Fruit fly (Drosophila melanogaster) whole organism, embryonic: Measurements from ENCODE around the gene crq.

Source experiments
- Aef1 ChIP-seq: fragments of 200-800 bp; sonication (Bioruptor generic); IDR thresholded peaks from 3 replicates; pipeline ENCODE4 v1.3.6; 2022; ENCODE audit warnings: missing biosample characterization, missing genetic modification characterization
- CG10654 ChIP-seq: fragments of 200-800 bp; sonication (Bioruptor generic); optimal IDR thresholded peaks from 2 replicates; lab custom pipeline; 2016; ENCODE audit warnings: missing biosample characterization, missing genetic modification characterization
- CG11695 ChIP-seq: fragments of 200-800 bp; sonication (Bioruptor generic); IDR thresholded peaks from 3 replicates; pipeline ENCODE4 v1.3.6; 2022; ENCODE audit warnings: missing biosample characterization, missing genetic modification characterization
- CG12299 ChIP-seq: fragments of 200-800 bp; sonication (Bioruptor generic); optimal IDR thresholded peaks from 2 replicates; lab custom pipeline; 2018; ENCODE audit warnings: missing biosample characterization, mild to moderate bottlenecking, missing genetic modification characterization
- CG13123 ChIP-seq: fragments of 200-800 bp; sonication (Bioruptor generic); optimal IDR thresholded peaks from 2 replicates; lab custom pipeline; 2016; ENCODE audit warnings: missing biosample characterization, missing genetic modification characterization
- CG13296 ChIP-seq: fragments of 200-800 bp; sonication (Bioruptor generic); optimal IDR thresholded peaks from 3 replicates; lab custom pipeline; 2018; ENCODE audit warnings: missing biosample characterization, mild to moderate bottlenecking, missing genetic modification characterization
- CG1647 ChIP-seq: fragments of 200-800 bp; sonication (Bioruptor generic); optimal IDR thresholded peaks from 3 replicates; lab custom pipeline; 2016; ENCODE audit warnings: missing biosample characterization, missing genetic modification characterization
- CG17359 ChIP-seq: fragments of 200-800 bp; sonication (Bioruptor generic); optimal IDR thresholded peaks from 3 replicates; lab custom pipeline; 2018; ENCODE audit warnings: missing biosample characterization, mild to moderate bottlenecking, missing genetic modification characterization, moderate library complexity
- CG18262 ChIP-seq: fragments of 200-800 bp; optimal IDR thresholded peaks from 3 replicates; lab custom pipeline; 2019; ENCODE audit warnings: missing biosample characterization, mild to moderate bottlenecking, missing genetic modification characterization, moderate library complexity
- CG2116 ChIP-seq: fragments of 200-800 bp; sonication (Bioruptor generic); optimal IDR thresholded peaks from 3 replicates; lab custom pipeline; 2018; ENCODE audit warnings: missing biosample characterization, mild to moderate bottlenecking, missing genetic modification characterization
- CG2129 ChIP-seq: fragments of 200-800 bp; sonication (Bioruptor generic); IDR thresholded peaks from 2 replicates; pipeline ENCODE4 v1.3.6; 2022; ENCODE audit warnings: missing biosample characterization, missing genetic modification characterization; ENCODE audit not compliant: partially characterized antibody
- CG3838 ChIP-seq: fragments of 200-800 bp; sonication (Bioruptor generic); optimal IDR thresholded peaks from 3 replicates; lab custom pipeline; 2016; ENCODE audit warnings: missing biosample characterization, missing genetic modification characterization
- CG4282 ChIP-seq: fragments of 200-800 bp; sonication (Bioruptor generic); optimal IDR thresholded peaks from 2 replicates; lab custom pipeline; 2016; ENCODE audit warnings: missing biosample characterization, missing genetic modification characterization
- CG4820 ChIP-seq: fragments of 200-800 bp; sonication (Bioruptor generic); optimal IDR thresholded peaks from 3 replicates; lab custom pipeline; 2016; ENCODE audit warnings: missing biosample characterization, missing genetic modification characterization
- CG4854 ChIP-seq: fragments of 200-800 bp; sonication (Bioruptor generic); optimal IDR thresholded peaks from 2 replicates; lab custom pipeline; 2016; ENCODE audit warnings: missing biosample characterization, missing genetic modification characterization, inconsistent platforms
- CG6791 ChIP-seq: fragments of 200-800 bp; sonication (Bioruptor generic); IDR thresholded peaks from 3 replicates; pipeline ENCODE4 v1.3.6; 2022; ENCODE audit warnings: missing biosample characterization, missing genetic modification characterization; ENCODE audit not compliant: partially characterized antibody
- CG8765 ChIP-seq: fragments of 200-800 bp; sonication (Bioruptor generic); IDR thresholded peaks from 2 replicates; pipeline ENCODE4 v1.3.6; 2022; ENCODE audit warnings: missing biosample characterization, missing genetic modification characterization
- CG8924 ChIP-seq: fragments of 200-800 bp; optimal IDR thresholded peaks from 3 replicates; lab custom pipeline; 2019; ENCODE audit warnings: missing biosample characterization, mild to moderate bottlenecking, missing genetic modification characterization, moderate library complexity
- CG9876 ChIP-seq: fragments of 200-800 bp; sonication (Bioruptor generic); optimal IDR thresholded peaks from 2 replicates; lab custom pipeline; 2016; ENCODE audit warnings: missing biosample characterization, missing genetic modification characterization
- D ChIP-seq, 2 experiments: fragments of 200-800 bp in 1 of 2; fragments of >200 bp in 1 of 2; sonication (Bioruptor generic) in 1 of 2; optimal IDR thresholded peaks; 2 replicates in 1 of 2; 3 replicates in 1 of 2; lab custom pipeline; 2017; ENCODE audit warnings: mild to moderate bottlenecking in 1 of 2, missing biosample characterization in 1 of 2, missing genetic modification characterization in 1 of 2, missing genetic modification reagents in 1 of 2
- Dref ChIP-seq: fragments of 200-800 bp; sonication (Bioruptor generic); IDR thresholded peaks from 2 replicates; pipeline ENCODE4 v1.3.6; 2022; ENCODE audit warnings: missing biosample characterization, missing genetic modification characterization
- Hr3 ChIP-seq: fragments of 200-800 bp; sonication (Bioruptor generic); optimal IDR thresholded peaks from 3 replicates; lab custom pipeline; 2016; ENCODE audit warnings: missing biosample characterization, missing genetic modification characterization
- Kr ChIP-seq: fragments of 200-800 bp; sonication (Bioruptor generic); optimal IDR thresholded peaks from 2 replicates; lab custom pipeline; 2017; ENCODE audit warnings: missing biosample characterization, mild to moderate bottlenecking, missing genetic modification characterization
- Lhr ChIP-seq: fragments of 200-800 bp; sonication (Bioruptor generic); optimal IDR thresholded peaks from 3 replicates; lab custom pipeline; 2017; ENCODE audit warnings: mild to moderate bottlenecking, missing biosample characterization, missing genetic modification reagents, missing genetic modification characterization
- Lim3 ChIP-seq: fragments of 200-800 bp; sonication (Bioruptor generic); IDR thresholded peaks from 2 replicates; pipeline ENCODE4 v1.3.6; 2022; ENCODE audit warnings: missing biosample characterization, missing genetic modification characterization
- Mad ChIP-seq: fragments of 200-800 bp; sonication (Bioruptor generic); optimal IDR thresholded peaks from 2 replicates; lab custom pipeline; 2016; ENCODE audit warnings: missing biosample characterization, missing genetic modification characterization
- Nf-YA ChIP-seq: fragments of 200-800 bp; sonication (Bioruptor generic); IDR thresholded peaks from 2 replicates; pipeline ENCODE4 v1.3.6; 2022; ENCODE audit warnings: missing biosample characterization, missing genetic modification characterization
- NfI ChIP-seq: fragments of 200-800 bp; sonication (Bioruptor generic); optimal IDR thresholded peaks from 3 replicates; lab custom pipeline; 2018; ENCODE audit warnings: missing biosample characterization, mild to moderate bottlenecking, missing genetic modification characterization, moderate library complexity
- Opbp ChIP-seq: fragments of 200-800 bp; sonication (Bioruptor generic); IDR thresholded peaks from 3 replicates; pipeline ENCODE4 v1.3.6; 2022; ENCODE audit warnings: missing biosample characterization, missing genetic modification characterization; ENCODE audit not compliant: partially characterized antibody
- Scr ChIP-seq: fragments of 200-800 bp; sonication (Bioruptor generic); IDR thresholded peaks from 2 replicates; pipeline ENCODE4 v1.3.6; 2022; ENCODE audit warnings: missing biosample characterization, missing genetic modification characterization; ENCODE audit not compliant: partially characterized antibody
- Sry-δ ChIP-seq: fragments of 200-800 bp; sonication (Bioruptor generic); optimal IDR thresholded peaks from 2 replicates; lab custom pipeline; 2016; ENCODE audit warnings: missing biosample characterization, missing genetic modification characterization
- Tbp ChIP-seq: fragments of >200 bp; optimal IDR thresholded peaks from 2 replicates; lab custom pipeline; 2018; ENCODE audit warnings: missing biosample characterization, missing genetic modification characterization
- Xbp1 ChIP-seq: fragments of 200-800 bp; sonication (Bioruptor generic); optimal IDR thresholded peaks from 3 replicates; lab custom pipeline; 2016; ENCODE audit warnings: missing biosample characterization, mild to moderate bottlenecking, missing genetic modification characterization
- amos ChIP-seq: fragments of 200-800 bp; sonication (Bioruptor generic); IDR thresholded peaks from 2 replicates; pipeline ENCODE4 v1.3.6; 2022; ENCODE audit warnings: missing biosample characterization, missing genetic modification characterization; ENCODE audit not compliant: partially characterized antibody
- bab2 ChIP-seq: fragments of 200-800 bp; sonication (Bioruptor generic); optimal IDR thresholded peaks from 2 replicates; lab custom pipeline; 2016; ENCODE audit warnings: missing biosample characterization, missing genetic modification characterization
- bigmax ChIP-seq: fragments of 200-800 bp; sonication (Bioruptor generic); optimal IDR thresholded peaks from 2 replicates; lab custom pipeline; 2018; ENCODE audit warnings: missing biosample characterization, mild to moderate bottlenecking, missing genetic modification characterization
- ci ChIP-seq: fragments of 200-800 bp; sonication (Bioruptor generic); IDR thresholded peaks from 3 replicates; pipeline ENCODE4 v1.3.6; 2022; ENCODE audit warnings: missing biosample characterization, missing genetic modification characterization
- crc ChIP-seq: fragments of 200-800 bp; sonication (Bioruptor generic); optimal IDR thresholded peaks from 2 replicates; lab custom pipeline; 2016; ENCODE audit warnings: missing biosample characterization, missing genetic modification characterization
- esg ChIP-seq: fragments of 200-800 bp; sonication (Bioruptor generic); conservative IDR thresholded peaks from 2 replicates; pipeline ENCODE4 v1.3.6; 2022; ENCODE audit warnings: missing biosample characterization, missing genetic modification characterization
- fd96Cb ChIP-seq: fragments of 200-800 bp; sonication (Bioruptor generic); optimal IDR thresholded peaks from 2 replicates; lab custom pipeline; 2018; ENCODE audit warnings: missing biosample characterization, mild to moderate bottlenecking, missing genetic modification characterization, moderate library complexity
- pnt ChIP-seq: fragments of 200-800 bp; sonication (Bioruptor generic); optimal IDR thresholded peaks from 3 replicates; lab custom pipeline; 2016; ENCODE audit warnings: missing biosample characterization, missing genetic modification characterization
- prd ChIP-seq, 3 experiments: fragments of >200 bp in 2 of 3; fragments of 200-800 bp in 1 of 3; sonication (Bioruptor generic) in 1 of 3; optimal IDR thresholded peaks in 2 of 3; IDR thresholded peaks in 1 of 3; 2 replicates in 2 of 3; 3 replicates in 1 of 3; pipeline versions ENCODE4 v1.3.6 to Lab custom; 2017 to 2022; ENCODE audit warnings: missing biosample characterization in 1 of 3, missing genetic modification characterization in 1 of 3
- psq ChIP-seq: fragments of 200-800 bp; sonication (Bioruptor generic); optimal IDR thresholded peaks from 2 replicates; lab custom pipeline; 2017; ENCODE audit warnings: missing biosample characterization, missing genetic modification characterization
- pzg ChIP-seq: fragments of 200-800 bp; sonication (Bioruptor generic); optimal IDR thresholded peaks from 3 replicates; lab custom pipeline; 2018; ENCODE audit warnings: missing biosample characterization, mild to moderate bottlenecking, missing genetic modification characterization, moderate library complexity
- slp2 ChIP-seq: fragments of 200-800 bp; sonication (Bioruptor generic); optimal IDR thresholded peaks from 2 replicates; lab custom pipeline; 2016; ENCODE audit warnings: missing biosample characterization, missing genetic modification characterization
- so ChIP-seq: fragments of 200-800 bp; sonication (Bioruptor generic); IDR thresholded peaks from 3 replicates; pipeline ENCODE4 v1.3.6; 2022; ENCODE audit warnings: missing biosample characterization, missing genetic modification characterization
- tap ChIP-seq: fragments of 200-800 bp; optimal IDR thresholded peaks from 3 replicates; lab custom pipeline; 2019; ENCODE audit warnings: missing biosample characterization, mild to moderate bottlenecking, missing genetic modification characterization, moderate library complexity
- tna ChIP-seq: fragments of 200-800 bp; sonication (Bioruptor generic); IDR thresholded peaks from 2 replicates; pipeline ENCODE4 v1.3.6; 2022; ENCODE audit warnings: missing biosample characterization, missing genetic modification characterization; ENCODE audit not compliant: partially characterized antibody
- trh ChIP-seq: fragments of 200-800 bp; sonication (Bioruptor generic); optimal IDR thresholded peaks from 2 replicates; lab custom pipeline; 2016; ENCODE audit warnings: missing biosample characterization, missing genetic modification characterization
- zen2 ChIP-seq: fragments of 200-800 bp; sonication (Bioruptor generic); IDR thresholded peaks from 3 replicates; pipeline ENCODE4 v1.3.6; 2022; ENCODE audit warnings: missing biosample characterization, missing genetic modification characterization; ENCODE audit not compliant: partially characterized antibody

The crq gene

dm6 chr2L:471021-471479 is 18.2 kb upstream of the crq start (continued):
- TF ChIP-seq Xbp1 (GFP tag; lab: Kevin White, UChicago), result peak; percentile 61
- TF ChIP-seq pzg (GFP tag; lab: Kevin White, UChicago), result no peak
- TF ChIP-seq amos (GFP tag; lab: Robert Waterston, UW), result no peak
- no peak for TF ChIP-seq Kr (GFP tag; lab: Kevin White, UChicago)
- no peak for TF ChIP-seq prd (optimal IDR thresholded peaks at IDR 0.05; lab: Kevin White, UChicago)
- TF ChIP-seq prd (GFP tag; IDR thresholded peaks at IDR 0.05; lab: Robert Waterston, UW), result no peak; the same call in 2 of the 3 replicates
- no peak for TF ChIP-seq Nf-YA
- no peak for TF ChIP-seq bigmax (GFP tag; lab: Kevin White, UChicago)
- TF ChIP-seq CG4854 (GFP tag; lab: Kevin White, UChicago), result no peak
- peak; percentile 71 for TF ChIP-seq fd96Cb
- peak; percentile 25 for TF ChIP-seq CG12299 (tag; lab: Kevin White, UChicago)
- TF ChIP-seq CG13296, result peak; percentile 28
- peak; percentile 81 for TF ChIP-seq CG17359 (tag; lab: Kevin White, UChicago)
- no peak for TF ChIP-seq Aef1
- TF ChIP-seq CG18262, result peak; percentile 68
- no peak for TF ChIP-seq slp2 (GFP tag; lab: Kevin White, UChicago)
- no peak for TF ChIP-seq CG1647 (GFP tag; lab: Kevin White, UChicago)
- TF ChIP-seq Sry-δ (GFP tag; lab: Kevin White, UChicago), result no peak
- TF ChIP-seq Tbp (GFP tag; lab: Kevin White, UChicago), result no peak
- TF ChIP-seq CG2129 (GFP tag; lab: Robert Waterston, UW), result no peak
- TF ChIP-seq so (GFP tag; lab: Robert Waterston, UW), result no peak
- no peak for TF ChIP-seq CG2116
- TF ChIP-seq Scr (GFP tag; lab: Robert Waterston, UW), result no peak
- TF ChIP-seq Opbp (GFP tag; lab: Robert Waterston, UW), result no peak
- peak; percentile 27 for TF ChIP-seq trh (GFP tag; lab: Kevin White, UChicago)
- no peak for TF ChIP-seq bab2
- TF ChIP-seq zen2 (GFP tag; lab: Robert Waterston, UW), result no peak
- TF ChIP-seq Hr3 (GFP tag; lab: Kevin White, UChicago), result peak; percentile 41
- peak; percentile 67 for TF ChIP-seq tap
- TF ChIP-seq Dref, result no peak
- TF ChIP-seq CG6791 (GFP tag; lab: Robert Waterston, UW), result no peak
- TF ChIP-seq pnt (GFP tag; lab: Kevin White, UChicago), result no peak
- TF ChIP-seq CG9876, result no peak
- no peak for TF ChIP-seq psq (GFP tag; lab: Kevin White, UChicago)
- peak; percentile 41 for TF ChIP-seq CG4820
- TF ChIP-seq esg, result no peak
- TF ChIP-seq crc (GFP tag; lab: Kevin White, UChicago), result no peak
- no peak for TF ChIP-seq CG11695 (GFP tag; lab: Robert Waterston, UW)
- TF ChIP-seq ci (GFP tag; lab: Robert Waterston, UW), result no peak
- TF ChIP-seq D (optimal IDR thresholded peaks at IDR 0.05; lab: Kevin White, UChicago), result no peak
- TF ChIP-seq D (GFP tag; optimal IDR thresholded peaks at IDR 0.05; lab: Kevin White, UChicago), result peak; percentile 42
- TF ChIP-seq Lhr (GFP tag; lab: Kevin White, UChicago), result no peak
- TF ChIP-seq CG8924 (tag; lab: Kevin White, UChicago), result peak; percentile 56
- no peak for TF ChIP-seq Lim3
- TF ChIP-seq CG8765, result no peak
- TF ChIP-seq CG10654 (GFP tag; lab: Kevin White, UChicago), result peak; percentile 39
- TF ChIP-seq CG13123 (GFP tag; lab: Kevin White, UChicago), result no peak
- no peak for TF ChIP-seq CG3838 (GFP tag; lab: Kevin White, UChicago)
- TF ChIP-seq Mad, result no peak
- peak; percentile 54 for TF ChIP-seq NfI (GFP tag; lab: Kevin White, UChicago)
- no peak for TF ChIP-seq CG4282
- no peak for TF ChIP-seq tna (GFP tag; lab: Robert Waterston, UW)
